Fruit fly (Drosophila melanogaster): ENCODE results near the gene CG3164.

CG3164 gene

dm6 chr2L:81198-81597 lies 49.4 kb downstream of the CG3164 start (continued):
- no peak for TF ChIP-seq CG1832 (GFP tag; optimal IDR thresholded peaks at IDR 0.05)
- TF ChIP-seq CG15479 (GFP tag; optimal IDR thresholded peaks at IDR 0.05), result no peak
- no peak for TF ChIP-seq H15 (GFP tag; IDR thresholded peaks at IDR 0.05)
- no peak for TF ChIP-seq CG9215 (GFP tag; IDR thresholded peaks at IDR 0.05)
- TF ChIP-seq nerfin-1 (tag; optimal IDR thresholded peaks at IDR 0.05), result peak; percentile 55
- peak; percentile 35 for TF ChIP-seq CG11398 (GFP tag; optimal IDR thresholded peaks at IDR 0.05)
- TF ChIP-seq CG18599 (GFP tag; optimal IDR thresholded peaks at IDR 0.05), result peak; percentile 74
- peak; percentile 63 for TF ChIP-seq CG3281 (GFP tag; optimal IDR thresholded peaks at IDR 0.05)
- peak; percentile 30 for TF ChIP-seq CG11504 (tag; optimal IDR thresholded peaks at IDR 0.05)
- TF ChIP-seq CG11723 (GFP tag; optimal IDR thresholded peaks at IDR 0.05), result peak; percentile 58
- TF ChIP-seq CG13424 (tag; optimal IDR thresholded peaks at IDR 0.05), result peak; percentile 25
- peak; percentile 26 for TF ChIP-seq corto (GFP tag; optimal IDR thresholded peaks at IDR 0.05)
- peak; percentile 50 for TF ChIP-seq gcm (GFP tag; optimal IDR thresholded peaks at IDR 0.05)
- TF ChIP-seq lbe (GFP tag; optimal IDR thresholded peaks at IDR 0.05), result peak; percentile 78
- TF ChIP-seq wek (GFP tag; optimal IDR thresholded peaks at IDR 0.05), result peak; percentile 79
- no peak for TF ChIP-seq NK7.1 (GFP tag; optimal IDR thresholded peaks at IDR 0.05)
- TF ChIP-seq caup (GFP tag; optimal IDR thresholded peaks at IDR 0.05; ENCODE audit: severe bottlenecking), result peak; percentile 72
- peak; percentile 62 for TF ChIP-seq CG6854 (GFP tag; optimal IDR thresholded peaks at IDR 0.05)
- TF ChIP-seq CG4854 (GFP tag; optimal IDR thresholded peaks at IDR 0.05), result no peak
- no peak for TF ChIP-seq Tbp (GFP tag; optimal IDR thresholded peaks at IDR 0.05)
- TF ChIP-seq CG12391 (tag; optimal IDR thresholded peaks at IDR 0.05), result no peak
- peak; percentile 36 for TF ChIP-seq CTCF (GFP tag; optimal IDR thresholded peaks at IDR 0.05)
- TF ChIP-seq CG8290 (GFP tag; optimal IDR thresholded peaks at IDR 0.05), result no peak
- TF ChIP-seq CG8290 (tag; optimal IDR thresholded peaks at IDR 0.05), result peak in 1 of 2 experiments; percentile 52
- peak; percentile 6 for TF ChIP-seq CG8924 (tag; optimal IDR thresholded peaks at IDR 0.05)
- no peak for TF ChIP-seq Doc3 (GFP tag; IDR thresholded peaks at IDR 0.05; ENCODE audit: partially characterized antibody)
- TF ChIP-seq lov (optimal IDR thresholded peaks at IDR 0.05), result no peak
- TF ChIP-seq lov (GFP tag; IDR thresholded peaks at IDR 0.05), result 0 out of 3 replicates have a peak, but pooled peaks have one; percentile 35
- no peak for TF ChIP-seq dm (GFP tag; optimal IDR thresholded peaks at IDR 0.05)
- TF ChIP-seq Spps (tag; optimal IDR thresholded peaks at IDR 0.05), result peak; percentile 2
- no peak for TF ChIP-seq Mad (GFP tag; optimal IDR thresholded peaks at IDR 0.05)
- no peak for TF ChIP-seq Atf3 (GFP tag; optimal IDR thresholded peaks at IDR 0.05)
- no peak for TF ChIP-seq CG1602 (GFP tag; optimal IDR thresholded peaks at IDR 0.05)
- peak; percentile 22 for TF ChIP-seq NfI (GFP tag; optimal IDR thresholded peaks at IDR 0.05)
- peak; percentile 26 for TF ChIP-seq pfk (GFP tag; optimal IDR thresholded peaks at IDR 0.05)
- peak; percentile 74 for TF ChIP-seq Sox100B (GFP tag; optimal IDR thresholded peaks at IDR 0.05)
- TF ChIP-seq Bteb2 (GFP tag; optimal IDR thresholded peaks at IDR 0.05), result peak; percentile 12
- peak; percentile 57 for TF ChIP-seq CG5180 (GFP tag; optimal IDR thresholded peaks at IDR 0.05)
- TF ChIP-seq CHES-1-like (GFP tag; optimal IDR thresholded peaks at IDR 0.05), result no peak
- TF ChIP-seq ssp (GFP tag; IDR thresholded peaks at IDR 0.05), result no peak
- TF ChIP-seq eyg (GFP tag; optimal IDR thresholded peaks at IDR 0.05), result peak; percentile 15
- no peak for TF ChIP-seq esg (GFP tag; conservative IDR thresholded peaks at IDR 0.05)
- TF ChIP-seq run (tag; optimal IDR thresholded peaks at IDR 0.05), result peak; percentile 55
- peak in 1 of 2 experiments; percentile 5 for TF ChIP-seq insv (GFP tag; optimal IDR thresholded peaks at IDR 0.05)
- TF ChIP-seq dysf (GFP tag; IDR thresholded peaks at IDR 0.05), result no peak
- TF ChIP-seq dpn (GFP tag; optimal IDR thresholded peaks at IDR 0.05), result no peak
- peak; percentile 72 for TF ChIP-seq CG13296 (GFP tag; optimal IDR thresholded peaks at IDR 0.05)
- TF ChIP-seq kni (GFP tag; optimal IDR thresholded peaks at IDR 0.05), result peak; percentile 4
- peak; percentile 85 for TF ChIP-seq nau (GFP tag; optimal IDR thresholded peaks at IDR 0.05)
- no peak for TF ChIP-seq tin (GFP tag; optimal IDR thresholded peaks at IDR 0.05)
- TF ChIP-seq CG4328 (GFP tag; optimal IDR thresholded peaks at IDR 0.05), result peak; percentile 33

Data from whole organism, embryonic.